Worm (Caenorhabditis elegans) whole organism, L4 larva: ENCODE results near the gene ZK546.2.

Experiments used
- aly-2 ChIP-seq: sonication (generic microtip); optimal IDR thresholded peaks from 2 replicates; lab custom pipeline; 2018; ENCODE audit warnings: missing biosample characterization, missing genetic modification characterization
- ces-1 ChIP-seq: fragments of 150-350 bp; sonication (generic microtip); optimal IDR thresholded peaks from 4 replicates; lab custom pipeline; 2014; ENCODE audit warnings: missing biosample characterization, missing genetic modification reagents, missing genetic modification characterization
- daf-12 ChIP-seq: fragments of 150-350 bp; optimal IDR thresholded peaks from 2 replicates; lab custom pipeline; 2014; ENCODE audit warnings: missing biosample characterization, missing genetic modification reagents, missing genetic modification characterization
- dmd-9 ChIP-seq: fragments of 200-800 bp; sonication (Bioruptor generic); IDR thresholded peaks from 2 replicates; pipeline ENCODE4 v1.3.6; 2022; ENCODE audit warnings: missing genetic modification reagents, missing genetic modification characterization, missing compliant biosample characterization
- fos-1 ChIP-seq: fragments of 150-350 bp; optimal IDR thresholded peaks from 2 replicates; lab custom pipeline; 2014; ENCODE audit warnings: missing biosample characterization, missing genetic modification characterization
- nhr-42 ChIP-seq: fragments of 200-800 bp; sonication (Bioruptor generic); IDR thresholded peaks from 2 replicates; pipeline ENCODE4 v1.3.6; 2022; ENCODE audit warnings: missing genetic modification characterization, missing compliant biosample characterization
- rbr-2 ChIP-seq: sonication (generic microtip); optimal IDR thresholded peaks from 2 replicates; lab custom pipeline; 2016; ENCODE audit warnings: missing genotype, missing genetic modification characterization, missing compliant biosample characterization
- snpc-4 ChIP-seq: fragments of 150-350 bp; optimal IDR thresholded peaks from 2 replicates; lab custom pipeline; 2014; ENCODE audit warnings: missing biosample characterization, missing genetic modification characterization

- no peak for TF ChIP-seq aly-2 (tag; lab: Kevin White, UChicago)
- no peak for TF ChIP-seq nhr-42 (GFP tag; lab: Robert Waterston, UW)
- TF ChIP-seq rbr-2 (tag; lab: Kevin White, UChicago): no peak
- no peak for TF ChIP-seq daf-12
- no peak for TF ChIP-seq snpc-4 (tag; lab: Kevin White, UChicago)
- TF ChIP-seq dmd-9 (GFP tag; lab: Robert Waterston, UW): no peak
- TF ChIP-seq fos-1: no peak
- no peak for TF ChIP-seq ces-1
Observed at ce11 chrII:4943849-4944248, 2.0 kb upstream of the ZK546.2 start, which contains the start of gene mdt-4.
